Worm (Caenorhabditis elegans) whole organism, late embryonic: ENCODE measurements around the gene fbxc-24.

Experiments used
- C38D4.7 ChIP-seq: fragments of 200-800 bp; sonication (Bioruptor generic); optimal IDR thresholded peaks from 2 replicates; lab custom pipeline; 2018; ENCODE audit warnings: mild to moderate bottlenecking, missing genetic modification characterization, moderate library complexity, missing compliant biosample characterization
- F13H6.1 ChIP-seq: sonication (generic microtip); optimal IDR thresholded peaks from 2 replicates; lab custom pipeline; 2016; ENCODE audit warnings: missing genetic modification characterization, missing compliant biosample characterization
- T23F11.4 ChIP-seq: fragments of 200-800 bp; sonication (Bioruptor generic); optimal IDR thresholded peaks from 2 replicates; lab custom pipeline; 2018; ENCODE audit warnings: mild to moderate bottlenecking, missing genetic modification characterization, missing compliant biosample characterization
- Y22D7AL.16 ChIP-seq: sonication (generic microtip); optimal IDR thresholded peaks from 2 replicates; lab custom pipeline; 2016; ENCODE audit warnings: missing genetic modification characterization, missing compliant biosample characterization
- ama-1 ChIP-seq: fragments of 150-350 bp; optimal IDR thresholded peaks from 2 replicates; lab custom pipeline; 2014
- ceh-14 ChIP-seq: sonication (generic microtip); optimal IDR thresholded peaks from 2 replicates; lab custom pipeline; 2016; ENCODE audit warnings: missing genotype, missing genetic modification characterization, missing compliant biosample characterization
- ceh-2 ChIP-seq: sonication (generic microtip); optimal IDR thresholded peaks from 2 replicates; lab custom pipeline; 2016; ENCODE audit warnings: missing genotype, missing genetic modification characterization, missing compliant biosample characterization
- ceh-22 ChIP-seq: sonication (generic microtip); optimal IDR thresholded peaks from 2 replicates; lab custom pipeline; 2017; ENCODE audit warnings: missing biosample characterization, missing genetic modification characterization
- ceh-24 ChIP-seq: sonication (generic microtip); optimal IDR thresholded peaks from 2 replicates; lab custom pipeline; 2016; ENCODE audit warnings: mild to moderate bottlenecking, missing genetic modification characterization, missing compliant biosample characterization
- ceh-30 ChIP-seq: fragments of 150-350 bp; optimal IDR thresholded peaks from 2 replicates; lab custom pipeline; 2014; ENCODE audit warnings: missing biosample characterization, missing genetic modification characterization
- ceh-45 ChIP-seq: fragments of 200-800 bp; sonication (Bioruptor generic); IDR thresholded peaks from 2 replicates; pipeline ENCODE4 v1.3.6; 2022; ENCODE audit warnings: missing genetic modification reagents, missing genetic modification characterization, missing compliant biosample characterization
- ceh-9 ChIP-seq: sonication (generic microtip); optimal IDR thresholded peaks from 2 replicates; lab custom pipeline; 2016; ENCODE audit warnings: mild to moderate bottlenecking, missing genetic modification characterization, inconsistent platforms, missing compliant biosample characterization
- che-1 ChIP-seq: sonication (generic microtip); optimal IDR thresholded peaks from 2 replicates; lab custom pipeline; 2016; ENCODE audit warnings: mild to moderate bottlenecking, missing genetic modification characterization, missing compliant biosample characterization
- elt-2 ChIP-seq: sonication (generic microtip); optimal IDR thresholded peaks from 2 replicates; lab custom pipeline; 2016; ENCODE audit warnings: missing genetic modification reagents, missing genetic modification characterization, missing compliant biosample characterization
- elt-4 ChIP-seq: sonication (generic microtip); optimal IDR thresholded peaks from 2 replicates; lab custom pipeline; 2016; ENCODE audit warnings: missing genetic modification characterization, missing compliant biosample characterization
- fax-1 ChIP-seq: sonication (generic microtip); optimal IDR thresholded peaks from 2 replicates; lab custom pipeline; 2016; ENCODE audit warnings: missing genotype, missing genetic modification characterization, missing compliant biosample characterization
- gmeb-2 ChIP-seq: sonication (generic microtip); optimal IDR thresholded peaks from 2 replicates; lab custom pipeline; 2016; ENCODE audit warnings: missing genetic modification characterization, inconsistent platforms, missing compliant biosample characterization
- hlh-13 ChIP-seq: fragments of 200-800 bp; sonication (Bioruptor generic); optimal IDR thresholded peaks from 2 replicates; lab custom pipeline; 2018; ENCODE audit warnings: mild to moderate bottlenecking, missing genetic modification characterization, missing compliant biosample characterization
- hlh-30 ChIP-seq: sonication (generic microtip); optimal IDR thresholded peaks from 2 replicates; lab custom pipeline; 2017; ENCODE audit warnings: antibody characterized with exemption, missing genetic modification characterization, missing compliant biosample characterization; ENCODE audit not compliant: insufficient read depth
- hlh-6 ChIP-seq: sonication (generic microtip); optimal IDR thresholded peaks from 2 replicates; lab custom pipeline; 2016; ENCODE audit warnings: missing genotype, missing genetic modification characterization, missing compliant biosample characterization
- hlh-8 ChIP-seq: sonication (generic microtip); optimal IDR thresholded peaks from 2 replicates; lab custom pipeline; 2016; ENCODE audit warnings: missing genotype, missing genetic modification characterization, missing compliant biosample characterization
- lim-6 ChIP-seq: sonication (generic microtip); optimal IDR thresholded peaks from 2 replicates; lab custom pipeline; 2016; ENCODE audit warnings: missing genetic modification characterization, missing compliant biosample characterization
- nhr-11 ChIP-seq: fragments of 150-350 bp; optimal IDR thresholded peaks from 2 replicates; lab custom pipeline; 2014; ENCODE audit warnings: missing biosample characterization, missing genetic modification characterization
- npax-4 ChIP-seq: sonication (generic microtip); optimal IDR thresholded peaks from 2 replicates; lab custom pipeline; 2016; ENCODE audit warnings: missing genetic modification characterization, missing compliant biosample characterization
- odd-2 ChIP-seq: sonication (generic microtip); optimal IDR thresholded peaks from 2 replicates; lab custom pipeline; 2017; ENCODE audit warnings: antibody characterized with exemption, mild to moderate bottlenecking, missing genetic modification characterization, missing compliant biosample characterization
- pag-3 ChIP-seq: sonication (generic microtip); optimal IDR thresholded peaks from 2 replicates; lab custom pipeline; 2016; ENCODE audit warnings: missing compliant biosample characterization, missing genetic modification characterization, borderline replicate concordance
- pax-1 ChIP-seq: fragments of 150-350 bp; optimal IDR thresholded peaks from 2 replicates; lab custom pipeline; 2014; ENCODE audit warnings: missing biosample characterization, missing genetic modification characterization
- pha-4 ChIP-seq: fragments of 150-350 bp; optimal IDR thresholded peaks from 2 replicates; lab custom pipeline; 2018; ENCODE audit warnings: missing biosample characterization, missing genetic modification reagents, missing genetic modification characterization
- sox-2 ChIP-seq: fragments of 200-800 bp; sonication (Bioruptor generic); IDR thresholded peaks from 2 replicates; pipeline ENCODE4 v1.3.6; 2022; ENCODE audit warnings: missing genetic modification reagents, missing genetic modification characterization, missing compliant biosample characterization
- sox-4 ChIP-seq: sonication (generic microtip); optimal IDR thresholded peaks from 2 replicates; lab custom pipeline; 2017; ENCODE audit warnings: mild to moderate bottlenecking, missing genetic modification characterization, inconsistent platforms, missing compliant biosample characterization
- syd-9 ChIP-seq: sonication (generic microtip); optimal IDR thresholded peaks from 2 replicates; lab custom pipeline; 2016; ENCODE audit warnings: mild to moderate bottlenecking, missing genetic modification characterization, moderate library complexity, missing compliant biosample characterization
- tbx-2 ChIP-seq: sonication (generic microtip); optimal IDR thresholded peaks from 2 replicates; lab custom pipeline; 2016; ENCODE audit warnings: missing genetic modification characterization, missing compliant biosample characterization
- unc-3 ChIP-seq, 2 experiments: fragments of 200-800 bp in 1 of 2; sonication (Bioruptor generic) in 1 of 2; sonication (generic microtip) in 1 of 2; conservative IDR thresholded peaks in 1 of 2; optimal IDR thresholded peaks in 1 of 2; 2 replicates each; pipeline versions ENCODE4 v1.3.6 to Lab custom; 2016 to 2022; ENCODE audit warnings: missing compliant biosample characterization in 2 of 2, missing genetic modification characterization in 2 of 2, missing genetic modification reagents in 1 of 2
- unc-42 ChIP-seq: sonication (generic microtip); optimal IDR thresholded peaks from 2 replicates; lab custom pipeline; 2016; ENCODE audit warnings: missing genotype, missing genetic modification characterization, missing compliant biosample characterization
- unc-55 ChIP-seq: sonication (generic microtip); optimal IDR thresholded peaks from 2 replicates; lab custom pipeline; 2017; ENCODE audit warnings: missing biosample characterization, missing genetic modification reagents, missing genetic modification characterization
- unc-86 ChIP-seq: sonication (generic microtip); optimal IDR thresholded peaks from 2 replicates; lab custom pipeline; 2016; ENCODE audit warnings: missing genetic modification characterization, missing compliant biosample characterization
- ztf-16 ChIP-seq: sonication (generic microtip); optimal IDR thresholded peaks from 2 replicates; lab custom pipeline; 2017; ENCODE audit warnings: missing genetic modification characterization, missing compliant biosample characterization

The fbxc-24 gene

DNA sequence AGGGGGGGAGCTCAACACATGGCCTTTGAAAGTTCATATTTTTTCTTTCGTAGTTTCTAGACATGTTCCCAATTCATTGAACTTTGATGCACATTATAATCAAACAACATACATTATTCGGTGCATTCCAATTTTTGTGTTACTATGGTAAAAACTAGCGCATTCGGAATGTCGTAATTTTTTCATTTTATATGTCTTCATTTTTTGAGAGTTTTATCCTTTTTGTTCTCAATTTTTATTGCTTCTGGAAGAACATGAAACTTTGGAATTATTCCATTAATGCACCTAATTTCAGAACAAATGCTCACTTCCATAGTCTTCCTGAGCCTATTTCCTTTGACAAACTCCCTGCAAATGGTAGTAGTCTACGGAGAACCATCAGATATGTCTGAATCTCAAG lies 7.8 kb downstream of the fbxc-24 start, which contains the start of gene T07D3.2:
Gene T07D3.2 (plus strand): TSS at position 301 of the 400 bp plus-strand sequence.
- TF ChIP-seq unc-86 = no peak
- no peak for TF ChIP-seq hlh-6 (tag; lab: Kevin White, UChicago)
- TF ChIP-seq, all 69 proteins: peak for 0

DNA sequence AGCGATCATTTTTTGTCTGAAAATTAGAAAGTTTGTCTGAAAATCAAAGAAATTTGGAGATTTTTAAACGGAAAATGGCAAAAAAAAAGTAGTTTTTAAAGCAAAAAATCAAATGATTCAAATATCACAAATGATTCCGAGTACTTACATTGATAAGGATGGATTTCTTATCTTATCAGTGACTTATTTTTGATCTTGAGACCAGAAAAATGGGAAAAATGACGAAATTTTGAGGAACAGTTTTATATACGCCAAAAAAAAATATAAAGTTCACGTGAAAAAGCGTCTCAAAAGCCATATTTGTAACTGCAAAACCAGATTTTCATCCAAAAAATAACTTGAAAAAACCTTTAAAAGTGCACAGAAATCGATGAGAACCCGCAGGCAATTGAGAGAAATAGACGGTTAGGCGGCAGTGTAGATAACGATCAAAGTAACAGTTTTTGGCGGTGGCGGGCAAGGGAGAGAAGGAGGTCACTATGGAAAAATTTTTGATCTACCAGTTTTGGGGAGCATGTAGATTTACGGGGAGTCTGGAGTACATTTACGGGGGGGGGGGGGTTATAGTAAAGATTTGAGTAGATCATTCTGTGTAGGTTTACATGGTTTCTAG lies 8.6 kb downstream of the fbxc-24 start, which contains the start of gene T07D3.9:
Gene T07D3.9 (minus strand): TSS at position 194 of the 613 bp plus-strand sequence.
- TF ChIP-seq che-1 (no peak), unc-86 (no peak), ceh-24 (tag; lab: Kevin White, UChicago) (no peak), sox-2 (GFP tag; lab: Robert Waterston, UW) (no peak), hlh-30 (tag; lab: Kevin White, UChicago) (no peak), gmeb-2 (no peak), hlh-6 (tag; lab: Kevin White, UChicago) (no peak), elt-2 (peak; percentile 92)

DNA sequence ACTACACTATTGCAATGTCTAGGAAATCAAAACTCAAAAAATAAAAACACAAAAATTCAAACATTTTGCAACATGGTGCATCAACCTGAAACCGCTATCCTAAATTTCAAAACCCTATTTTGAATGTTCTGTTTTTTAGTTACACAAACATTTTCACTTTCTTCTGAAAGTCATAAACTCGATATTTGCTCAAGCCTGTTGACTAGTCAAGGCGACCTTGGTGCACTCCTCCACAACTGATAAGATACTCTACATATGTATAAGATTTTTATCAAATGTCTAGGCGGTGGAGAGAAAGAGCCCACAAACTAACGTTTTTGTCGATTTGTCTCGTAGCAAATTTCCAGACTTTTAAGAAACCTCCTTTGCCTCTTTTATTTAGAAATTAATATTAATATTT lies 21.4 kb downstream of the fbxc-24 start, which contains the start of gene T07D3.4:
Gene T07D3.4 (plus strand): TSS at position 286 of the 400 bp plus-strand sequence.
- no peak for TF ChIP-seq tbx-2 (tag; lab: Kevin White, UChicago)
- TF ChIP-seq elt-2 = peak; percentile 69

DNA sequence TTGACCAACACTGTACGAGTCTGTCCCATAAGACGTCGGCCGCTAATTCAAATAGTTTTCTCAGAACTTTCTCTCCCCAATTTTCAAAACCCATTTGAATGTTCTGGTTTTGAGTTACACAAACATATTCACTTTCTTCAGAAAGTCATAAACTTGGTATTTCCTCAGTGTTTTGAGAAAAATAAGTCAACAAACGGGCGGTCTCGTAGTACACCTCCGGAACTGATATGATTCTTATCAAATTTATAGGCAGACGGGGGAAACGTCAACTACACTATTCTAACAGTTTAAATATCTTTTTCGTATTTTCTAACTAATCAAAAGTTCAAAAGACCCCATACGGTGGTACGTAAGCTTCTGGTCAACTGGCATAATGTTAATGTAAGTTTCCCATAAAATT lies 25.2 kb downstream of the fbxc-24 start:
- TF ChIP-seq F13H6.1 = no peak
- peak; percentile 1 for TF ChIP-seq elt-2
- no peak for TF ChIP-seq lim-6
- no peak for TF ChIP-seq unc-55 (GFP tag; lab: Kevin White, UChicago)
- TF ChIP-seq pha-4 (tag; lab: Kevin White, UChicago) = no peak
- TF ChIP-seq pax-1 (tag; lab: Kevin White, UChicago) = no peak
- no peak for TF ChIP-seq syd-9 (tag; lab: Kevin White, UChicago)

DNA sequence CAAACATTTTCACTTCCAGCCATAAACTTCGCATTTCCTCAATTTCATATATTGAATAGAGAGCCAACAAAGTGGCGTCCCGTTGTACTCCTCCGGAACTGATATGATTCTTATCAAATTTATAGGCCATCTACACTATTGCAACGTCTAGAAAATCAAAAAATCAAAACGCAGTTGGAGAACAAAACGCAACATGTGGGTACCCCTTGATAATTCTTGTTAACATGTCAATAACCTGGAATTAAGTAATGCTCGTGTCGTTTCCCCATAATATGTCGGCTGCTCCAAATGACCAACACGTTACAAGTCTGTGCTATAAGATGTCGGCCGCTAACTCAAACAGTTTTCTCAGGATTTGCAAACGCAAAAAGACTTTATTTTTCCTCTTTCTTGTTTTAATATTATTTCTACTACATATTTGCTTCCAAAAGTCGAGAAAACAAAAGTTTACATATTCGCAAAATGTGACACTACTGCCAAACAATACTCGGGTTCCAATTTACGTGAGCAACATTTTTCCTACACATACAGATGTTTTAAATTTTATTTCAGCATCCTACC lies 28.7 kb downstream of the fbxc-24 start:
- TF ChIP-seq hlh-13 (no peak), nhr-11 (tag; lab: Kevin White, UChicago) (no peak)
- TF ChIP-seq, all 69 proteins: peak for 0

DNA sequence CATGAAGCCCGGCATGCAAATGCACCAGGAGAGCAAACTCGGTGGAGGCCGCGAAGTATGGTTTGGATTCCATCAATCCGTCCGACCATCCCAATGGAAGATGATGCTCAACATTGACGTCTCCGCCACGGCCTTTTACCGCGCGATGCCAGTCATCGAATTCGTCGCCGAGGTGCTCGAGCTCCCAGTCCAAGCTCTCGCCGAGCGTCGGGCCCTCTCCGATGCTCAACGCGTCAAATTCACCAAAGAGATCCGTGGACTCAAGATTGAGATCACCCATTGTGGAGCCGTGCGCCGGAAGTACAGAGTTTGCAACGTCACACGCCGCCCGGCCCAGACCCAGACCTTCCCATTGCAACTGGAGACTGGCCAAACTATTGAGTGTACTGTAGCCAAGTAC lies 33.7 kb downstream of the fbxc-24 start:
- TF ChIP-seq ceh-14 = no peak
- TF ChIP-seq npax-4 (tag; lab: Kevin White, UChicago) = no peak
- no peak for TF ChIP-seq ceh-45
- no peak for TF ChIP-seq hlh-6 (tag; lab: Kevin White, UChicago)
- TF ChIP-seq pag-3 = no peak
- TF ChIP-seq ceh-22 (tag; lab: Kevin White, UChicago) = no peak
- TF ChIP-seq odd-2 = no peak
- TF ChIP-seq fax-1 (tag; lab: Kevin White, UChicago) = no peak
- no peak for TF ChIP-seq nhr-11 (tag; lab: Kevin White, UChicago)
- TF ChIP-seq unc-3 (GFP tag; conservative IDR thresholded peaks at IDR 0.05; lab: Robert Waterston, UW) = no peak
- TF ChIP-seq unc-3 (tag; optimal IDR thresholded peaks at IDR 0.05; lab: Kevin White, UChicago) = no peak
- TF ChIP-seq unc-42 = no peak

DNA sequence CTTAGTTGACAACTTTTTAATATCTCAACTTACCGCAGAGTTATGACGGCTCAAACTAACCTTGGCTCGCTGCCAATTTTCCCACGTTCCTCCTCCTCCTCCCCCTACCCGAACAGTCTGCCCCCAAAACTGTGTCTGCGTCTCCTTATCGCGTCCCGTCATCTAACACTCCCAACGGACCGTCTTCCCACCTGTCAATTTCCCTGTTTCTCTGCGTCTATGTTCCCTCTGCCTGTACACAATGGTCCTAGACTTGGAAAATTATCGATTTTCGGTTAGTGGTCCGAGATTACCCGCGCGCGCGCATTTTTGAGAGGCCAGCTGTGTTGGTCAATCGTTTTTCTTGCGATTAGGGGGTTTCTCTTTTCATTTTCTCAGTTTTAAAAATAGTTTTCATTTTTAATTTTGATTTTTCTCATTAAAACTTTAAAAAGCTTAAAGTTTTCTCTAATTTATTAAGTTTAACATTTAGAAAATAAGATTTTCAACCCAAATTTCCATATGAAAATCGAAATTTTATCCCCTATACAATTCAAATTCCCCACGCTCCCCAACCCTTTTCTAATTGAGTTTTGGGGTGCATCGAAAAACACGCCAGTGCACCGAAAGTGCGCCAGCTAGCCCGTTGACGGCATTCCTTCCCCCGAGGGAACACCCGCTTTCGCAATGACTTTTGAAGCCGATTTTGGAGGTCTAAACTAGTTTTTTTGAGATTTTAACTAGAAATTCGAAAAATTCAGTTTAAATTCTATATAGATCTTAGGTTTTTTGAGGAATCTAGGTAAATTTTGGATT lies 36.3 kb downstream of the fbxc-24 start, which contains the start of gene alg-2:
Gene alg-2 (plus strand): TSS at position 220 of the 795 bp plus-strand sequence.
- TF ChIP-seq tbx-2 (tag; lab: Kevin White, UChicago) (no peak), hlh-13 (no peak), ceh-30 (tag; lab: Kevin White, UChicago) (no peak), sox-4 (tag; lab: Kevin White, UChicago) (no peak), ceh-2 (no peak), ceh-22 (tag; lab: Kevin White, UChicago) (no peak), Y22D7AL.16 (tag; lab: Kevin White, UChicago) (no peak), T23F11.4 (GFP tag; lab: Kevin White, UChicago) (no peak), ceh-9 (tag; lab: Kevin White, UChicago) (no peak), che-1 (peak; percentile 26), pag-3 (no peak), hlh-8 (tag; lab: Kevin White, UChicago) (no peak), elt-4 (tag; lab: Kevin White, UChicago) (no peak), ama-1 (no peak), npax-4 (tag; lab: Kevin White, UChicago) (no peak), unc-55 (GFP tag; lab: Kevin White, UChicago) (peak; percentile 28), C38D4.7 (GFP tag; lab: Kevin White, UChicago) (no peak), ztf-16 (no peak)
